Worm (Caenorhabditis elegans): ENCODE results near the gene T13H5.8.
A peak's percentile ranks its signal among the peaks of the same experiment; 100 is the strongest.

Gene T13H5.8

DNA sequence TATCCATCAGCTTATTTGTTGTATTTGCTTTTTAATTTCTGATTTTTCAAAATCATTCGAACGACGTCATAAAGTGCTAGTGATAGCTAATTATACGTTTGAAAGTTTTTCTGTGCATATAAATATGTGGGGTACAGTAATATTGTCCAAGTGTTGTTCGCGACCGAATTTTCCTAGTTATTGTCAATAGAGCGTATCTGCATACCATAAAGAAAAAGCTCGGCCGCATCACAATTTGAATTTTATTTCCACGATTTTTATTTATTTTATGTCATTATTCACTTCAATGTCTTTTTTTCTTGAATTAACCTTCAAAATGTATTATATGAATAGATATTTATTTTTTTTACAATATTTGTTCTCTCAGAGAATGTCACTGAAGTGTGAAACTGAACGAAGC, 1.5 kb upstream of the T13H5.8 start, which contains the start of gene rnh-2 (continued):
- TF ChIP-seq pha-4 (GFP tag; IDR thresholded peaks at IDR 0.05) = peak; percentile 16; the same call in 1 of the 2 replicates
- TF ChIP-seq pha-4 (tag; optimal IDR thresholded peaks at IDR 0.05) = no peak
- peak; percentile 30 for TF ChIP-seq hlh-30 (tag; optimal IDR thresholded peaks at IDR 0.05; ENCODE audit: insufficient read depth)
- TF ChIP-seq F44E2.7 (GFP tag; IDR thresholded peaks at IDR 0.05) = no peak
- no peak for TF ChIP-seq vab-7 (GFP tag; IDR thresholded peaks at IDR 0.05)
- 0 out of 2 replicates have a peak, but pooled peaks have one; percentile 57 for TF ChIP-seq ceh-44 (GFP tag; IDR thresholded peaks at IDR 0.05)
- TF ChIP-seq T26A8.4 (GFP tag; IDR thresholded peaks at IDR 0.05) = no peak
- peak; percentile 59 for TF ChIP-seq nhr-102 (tag; optimal IDR thresholded peaks at IDR 0.05)
- TF ChIP-seq ZK337.2 (GFP tag; IDR thresholded peaks at IDR 0.05) = peak; percentile 70; the same call in 1 of the 2 replicates
- TF ChIP-seq hif-1 (tag; optimal IDR thresholded peaks at IDR 0.05) = peak in 1 of 2 experiments; percentile 79
- peak in 1 of 2 experiments; percentile 96 for TF ChIP-seq unc-62 (GFP tag; optimal IDR thresholded peaks at IDR 0.05 in 1 of 2)
- no peak for TF ChIP-seq unc-62 (tag; optimal IDR thresholded peaks at IDR 0.05)

DNA sequence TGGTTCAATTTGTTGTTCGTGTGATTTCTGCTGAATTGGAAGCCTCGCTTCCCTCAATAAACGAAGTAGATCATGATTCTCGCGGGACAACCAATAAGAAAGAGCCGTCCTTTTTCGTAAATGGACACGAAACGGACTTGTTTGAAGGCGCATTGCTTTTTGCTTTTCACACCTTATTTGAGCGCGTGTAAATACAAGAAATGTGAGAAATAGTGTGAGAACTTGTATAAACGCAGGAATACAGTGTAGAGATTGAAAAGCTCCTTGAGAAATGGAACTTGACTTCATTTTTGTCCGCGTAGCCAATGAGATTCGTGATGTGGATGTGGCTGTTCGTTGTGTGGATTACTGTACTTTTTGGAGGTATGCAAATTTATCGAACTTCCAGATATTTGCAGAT, 2.3 kb downstream of the T13H5.8 start, which contains the start of gene cht-2:
cht-2 (plus strand) TSS at position 301 of the 400 bp plus-strand sequence.
- TF ChIP-seq arid-1 (GFP tag; conservative IDR thresholded peaks at IDR 0.05) (no peak), ztf-7 (tag; optimal IDR thresholded peaks at IDR 0.05) (no peak), ceh-20 (GFP tag; IDR thresholded peaks at IDR 0.05) (no peak), lim-7 (GFP tag; IDR thresholded peaks at IDR 0.05) (no peak)

DNA sequence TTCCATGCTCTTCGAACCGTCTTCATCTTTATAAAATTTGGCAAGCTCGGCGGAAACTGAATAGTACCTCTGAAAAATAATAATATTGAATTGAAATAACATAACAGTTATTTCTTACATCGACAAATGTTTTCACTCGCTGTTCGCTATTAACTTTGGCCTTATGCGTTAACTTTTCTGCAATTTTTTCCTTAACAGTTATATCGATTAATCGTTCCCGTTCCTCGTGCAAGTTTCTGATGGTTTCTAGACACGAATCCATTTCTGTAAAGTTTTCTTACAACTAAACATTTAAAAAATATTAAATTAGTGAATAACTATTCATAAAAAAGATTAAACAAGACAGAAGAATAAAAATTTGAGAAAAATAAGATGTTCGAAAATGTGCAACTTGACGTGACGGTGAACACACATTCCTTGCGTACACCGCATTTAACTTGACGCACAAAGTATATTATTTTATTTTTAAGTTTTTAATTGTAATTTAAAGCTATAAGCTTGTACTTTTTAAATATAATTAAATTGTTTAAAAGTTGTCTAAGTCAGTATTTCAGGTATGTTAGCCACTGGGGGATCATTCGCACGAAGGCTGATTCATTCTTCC, 6.9 kb downstream of the T13H5.8 start, which contains the start of the genes prp-9 and mrps-18B:
prp-9 (minus strand) TSS at position 264 of the 604 bp plus-strand sequence.
mrps-18B (plus strand) TSS at position 549 of the 604 bp plus-strand sequence.
- TF ChIP-seq ctbp-1 (GFP tag; IDR thresholded peaks at IDR 0.05) = no peak
- peak; percentile 81 for TF ChIP-seq mes-2 (tag; optimal IDR thresholded peaks at IDR 0.05; ENCODE audit: poor library complexity, severe bottlenecking)
- TF ChIP-seq attf-4 (tag; optimal IDR thresholded peaks at IDR 0.05) = no peak
- peak in 1 of 2 experiments; percentile 78 for TF ChIP-seq lsy-2 (tag; optimal IDR thresholded peaks at IDR 0.05)
- no peak for TF ChIP-seq ama-1 (optimal IDR thresholded peaks at IDR 0.05)
- TF ChIP-seq mdt-29 (GFP tag; IDR thresholded peaks at IDR 0.05) = no peak
- TF ChIP-seq T20F7.1 (GFP tag; optimal IDR thresholded peaks at IDR 0.05) = peak; percentile 66
- no peak for TF ChIP-seq skn-1 (tag; optimal IDR thresholded peaks at IDR 0.05)
- no peak for TF ChIP-seq spr-3 (GFP tag; optimal IDR thresholded peaks at IDR 0.05)
- TF ChIP-seq fkh-10 (GFP tag; optimal IDR thresholded peaks at IDR 0.05) = no peak
- TF ChIP-seq ceh-32 (tag; optimal IDR thresholded peaks at IDR 0.05; ENCODE audit: poor library complexity) = no peak
- no peak for TF ChIP-seq hlh-11 (tag; optimal IDR thresholded peaks at IDR 0.05)
- TF ChIP-seq egl-43 (GFP tag; IDR thresholded peaks at IDR 0.05) = no peak
- TF ChIP-seq dpl-1 (GFP tag; optimal IDR thresholded peaks at IDR 0.05) = peak; percentile 54
- TF ChIP-seq hlh-30 (tag; optimal IDR thresholded peaks at IDR 0.05; ENCODE audit: insufficient read depth) = peak; percentile 23
- peak in 1 of 2 experiments; percentile 90 for TF ChIP-seq unc-62 (GFP tag; optimal IDR thresholded peaks at IDR 0.05 in 1 of 2)
- no peak for TF ChIP-seq unc-62 (tag; optimal IDR thresholded peaks at IDR 0.05)
- TF ChIP-seq php-3 (GFP tag; IDR thresholded peaks at IDR 0.05) = no peak
- TF ChIP-seq daf-16 (GFP tag; optimal IDR thresholded peaks at IDR 0.05) = no peak
- peak; percentile 25 for TF ChIP-seq daf-16 (tag; optimal IDR thresholded peaks at IDR 0.05)
- no peak for TF ChIP-seq ztf-7 (tag; optimal IDR thresholded peaks at IDR 0.05)

ce11 chrII:8529176-8529698, 10.9 kb downstream of the T13H5.8 start:
- TF ChIP-seq daf-19 (GFP tag; conservative IDR thresholded peaks at IDR 0.05) (no peak), unc-39 (tag; optimal IDR thresholded peaks at IDR 0.05) (no peak), ceh-32 (tag; optimal IDR thresholded peaks at IDR 0.05; ENCODE audit: poor library complexity) (no peak), Y5F2A.4 (GFP tag; optimal IDR thresholded peaks at IDR 0.05) (no peak), dmd-6 (GFP tag; IDR thresholded peaks at IDR 0.05) (no peak), aha-1 (tag) (peak; percentile 39), ama-1 (optimal IDR thresholded peaks at IDR 0.05) (no peak), nhr-111 (GFP tag; optimal IDR thresholded peaks at IDR 0.05) (no peak), T26A8.4 (GFP tag; IDR thresholded peaks at IDR 0.05) (no peak), egl-43 (GFP tag; IDR thresholded peaks at IDR 0.05) (no peak), dve-1 (tag; optimal IDR thresholded peaks at IDR 0.05; ENCODE audit: insufficient read depth) (no peak), nhr-48 (tag; optimal IDR thresholded peaks at IDR 0.05) (no peak), lim-7 (GFP tag; IDR thresholded peaks at IDR 0.05) (no peak), lin-13 (GFP tag; optimal IDR thresholded peaks at IDR 0.05) (no peak), hmg-1.1 (GFP tag; IDR thresholded peaks at IDR 0.05) (0 out of 2 replicates have a peak, but pooled peaks have one; percentile 31)
